Fruit fly (Drosophila melanogaster) whole organism, embryonic: Measurements from ENCODE around the gene CG15773.

Experiments
- Asciz ChIP-seq: fragments of 200-800 bp; sonication (Bioruptor generic); optimal IDR thresholded peaks from 2 replicates; lab custom pipeline; 2017; ENCODE audit warnings: missing biosample characterization, mild to moderate bottlenecking, missing genetic modification characterization, missing genetic modification reagents
- Awh ChIP-seq: fragments of 200-800 bp; sonication (Bioruptor generic); IDR thresholded peaks from 2 replicates; pipeline ENCODE4, ENCODE4 v1.3.6; 2022; ENCODE audit warnings: missing biosample characterization, missing genetic modification characterization
- CG10267 ChIP-seq: fragments of 200-800 bp; sonication (Bioruptor generic); optimal IDR thresholded peaks from 2 replicates; lab custom pipeline; 2018; ENCODE audit warnings: missing biosample characterization, mild to moderate bottlenecking, missing genetic modification characterization, moderate library complexity
- CG10431 ChIP-seq: fragments of 200-800 bp; sonication (Bioruptor generic); optimal IDR thresholded peaks from 3 replicates; lab custom pipeline; 2018; ENCODE audit warnings: missing biosample characterization, mild to moderate bottlenecking, missing genetic modification characterization
- CG10959 ChIP-seq: fragments of 200-800 bp; sonication (Bioruptor generic); IDR thresholded peaks from 2 replicates; pipeline ENCODE4 v1.3.6; 2022; ENCODE audit warnings: missing biosample characterization, missing genetic modification characterization
- CG13123 ChIP-seq: fragments of 200-800 bp; sonication (Bioruptor generic); optimal IDR thresholded peaks from 2 replicates; lab custom pipeline; 2016; ENCODE audit warnings: missing biosample characterization, missing genetic modification characterization
- CG13894 ChIP-seq: fragments of 200-800 bp; sonication (Bioruptor generic); optimal IDR thresholded peaks from 3 replicates; lab custom pipeline; 2018; ENCODE audit warnings: missing biosample characterization, mild to moderate bottlenecking, missing genetic modification characterization, moderate library complexity
- CG16779 ChIP-seq: fragments of 200-800 bp; sonication (Bioruptor generic); IDR thresholded peaks from 2 replicates; pipeline ENCODE4 v1.3.6; 2022; ENCODE audit warnings: missing biosample characterization, missing genetic modification characterization
- CG16813 ChIP-seq: fragments of 200-800 bp; sonication (Bioruptor generic); IDR thresholded peaks from 3 replicates; pipeline ENCODE4 v1.3.6; 2022; ENCODE audit warnings: missing biosample characterization, missing genetic modification characterization; ENCODE audit not compliant: partially characterized antibody
- CG17361 ChIP-seq: fragments of 200-800 bp; sonication (Bioruptor generic); IDR thresholded peaks from 3 replicates; pipeline ENCODE4 v1.3.6; 2022; ENCODE audit warnings: missing biosample characterization, missing genetic modification characterization
- CG17385 ChIP-seq: fragments of 200-800 bp; sonication (Bioruptor generic); optimal IDR thresholded peaks from 3 replicates; lab custom pipeline; 2018; ENCODE audit warnings: missing biosample characterization, mild to moderate bottlenecking, missing genetic modification characterization
- CG17612 ChIP-seq: fragments of 200-800 bp; sonication (Bioruptor generic); IDR thresholded peaks from 2 replicates; pipeline ENCODE4 v1.3.6; 2022; ENCODE audit warnings: missing biosample characterization, missing genetic modification characterization
- CG17802 ChIP-seq: fragments of 200-800 bp; sonication (Bioruptor generic); optimal IDR thresholded peaks from 2 replicates; lab custom pipeline; 2018; ENCODE audit warnings: missing biosample characterization, mild to moderate bottlenecking, missing genetic modification characterization, moderate library complexity
- CG2120 ChIP-seq: fragments of 200-800 bp; sonication (Bioruptor generic); optimal IDR thresholded peaks from 3 replicates; lab custom pipeline; 2016; ENCODE audit warnings: missing biosample characterization, missing genetic modification characterization
- CG3163 ChIP-seq: fragments of 200-800 bp; sonication (Bioruptor generic); optimal IDR thresholded peaks from 3 replicates; lab custom pipeline; 2016; ENCODE audit warnings: missing biosample characterization, missing genetic modification characterization
- CG32532 ChIP-seq: fragments of 200-800 bp; sonication (Bioruptor generic); IDR thresholded peaks from 2 replicates; pipeline ENCODE4 v1.3.6; 2022; ENCODE audit warnings: missing biosample characterization, missing genetic modification characterization
- CG34376 ChIP-seq: fragments of 200-800 bp; sonication (Bioruptor generic); optimal IDR thresholded peaks from 2 replicates; lab custom pipeline; 2018; ENCODE audit warnings: missing biosample characterization, mild to moderate bottlenecking, missing genetic modification characterization
- CG43689 ChIP-seq: fragments of 200-800 bp; sonication (Bioruptor generic); IDR thresholded peaks from 2 replicates; pipeline ENCODE4 v1.3.6; 2022; ENCODE audit warnings: missing biosample characterization, missing genetic modification characterization
- CG4404 ChIP-seq: fragments of 200-800 bp; sonication (Bioruptor generic); IDR thresholded peaks from 2 replicates; pipeline ENCODE4 v1.3.6; 2022; ENCODE audit warnings: missing biosample characterization, missing genetic modification characterization
- CG6689 ChIP-seq: fragments of 200-800 bp; sonication (Bioruptor generic); IDR thresholded peaks from 2 replicates; pipeline ENCODE4 v1.3.6; 2022; ENCODE audit warnings: missing biosample characterization, missing genetic modification characterization
- CG7357 ChIP-seq: fragments of 200-800 bp; sonication (Bioruptor generic); IDR thresholded peaks from 3 replicates; pipeline ENCODE4 v1.3.6; 2022; ENCODE audit warnings: missing biosample characterization, missing genetic modification characterization
- CG9437 ChIP-seq: fragments of 200-800 bp; sonication (Bioruptor generic); optimal IDR thresholded peaks from 2 replicates; lab custom pipeline; 2018; ENCODE audit warnings: missing biosample characterization, mild to moderate bottlenecking, missing genetic modification characterization
- CG9727 ChIP-seq: fragments of 200-800 bp; sonication (Bioruptor generic); optimal IDR thresholded peaks from 3 replicates; lab custom pipeline; 2017; ENCODE audit warnings: missing biosample characterization, mild to moderate bottlenecking, missing genetic modification characterization
- CG9876 ChIP-seq: fragments of 200-800 bp; sonication (Bioruptor generic); optimal IDR thresholded peaks from 2 replicates; lab custom pipeline; 2016; ENCODE audit warnings: missing biosample characterization, missing genetic modification characterization
- Dref ChIP-seq: fragments of 200-800 bp; sonication (Bioruptor generic); IDR thresholded peaks from 2 replicates; pipeline ENCODE4 v1.3.6; 2022; ENCODE audit warnings: missing biosample characterization, missing genetic modification characterization
- Eip74EF ChIP-seq, 2 experiments: fragments of 200-800 bp in 1 of 2; fragments of >200 bp in 1 of 2; sonication (Bioruptor generic) in 1 of 2; optimal IDR thresholded peaks; 2 replicates each; lab custom pipeline; 2017 to 2019; ENCODE audit warnings: missing biosample characterization in 2 of 2, missing genetic modification characterization in 2 of 2, mild to moderate bottlenecking in 1 of 2, moderate library complexity in 1 of 2
- Fer1 ChIP-seq: fragments of 200-800 bp; sonication (Bioruptor generic); optimal IDR thresholded peaks from 2 replicates; lab custom pipeline; 2017; ENCODE audit warnings: missing biosample characterization, mild to moderate bottlenecking, missing genetic modification characterization
- GATAe ChIP-seq: fragments of 200-800 bp; sonication (Bioruptor generic); conservative IDR thresholded peaks from 2 replicates; pipeline ENCODE4 v1.3.6; 2022; ENCODE audit warnings: missing biosample characterization, missing genetic modification characterization
- HHEX ChIP-seq: fragments of 200-800 bp; sonication (Bioruptor generic); optimal IDR thresholded peaks from 3 replicates; lab custom pipeline; 2017; ENCODE audit warnings: missing biosample characterization, mild to moderate bottlenecking, missing genetic modification characterization, missing genetic modification reagents
- Hr3 ChIP-seq: fragments of 200-800 bp; sonication (Bioruptor generic); optimal IDR thresholded peaks from 3 replicates; lab custom pipeline; 2016; ENCODE audit warnings: missing biosample characterization, missing genetic modification characterization
- Nf-YA ChIP-seq: fragments of 200-800 bp; sonication (Bioruptor generic); IDR thresholded peaks from 2 replicates; pipeline ENCODE4 v1.3.6; 2022; ENCODE audit warnings: missing biosample characterization, missing genetic modification characterization
- Poxn ChIP-seq: fragments of 200-800 bp; sonication (Bioruptor generic); IDR thresholded peaks from 2 replicates; pipeline ENCODE4 v1.3.6; 2022; ENCODE audit warnings: missing biosample characterization, missing genetic modification characterization
- Rx ChIP-seq: fragments of 200-800 bp; sonication (Bioruptor generic); IDR thresholded peaks from 2 replicates; pipeline ENCODE4 v1.3.6; 2022; ENCODE audit warnings: missing biosample characterization, missing genetic modification characterization
- Six4 ChIP-seq: fragments of 200-800 bp; sonication (Bioruptor generic); optimal IDR thresholded peaks from 2 replicates; lab custom pipeline; 2016; ENCODE audit warnings: missing biosample characterization, missing genetic modification characterization
- ac ChIP-seq: fragments of 200-800 bp; sonication (Bioruptor generic); optimal IDR thresholded peaks from 3 replicates; lab custom pipeline; 2017; ENCODE audit warnings: missing biosample characterization, mild to moderate bottlenecking, missing genetic modification characterization
- ase ChIP-seq: fragments of 200-800 bp; sonication (Bioruptor generic); IDR thresholded peaks from 3 replicates; pipeline ENCODE4 v1.3.6; 2022; ENCODE audit warnings: missing biosample characterization, missing genetic modification characterization
- az2 ChIP-seq: fragments of 200-800 bp; sonication (Bioruptor generic); optimal IDR thresholded peaks from 3 replicates; lab custom pipeline; 2016; ENCODE audit warnings: missing biosample characterization, missing genetic modification characterization
- cato ChIP-seq: fragments of 200-800 bp; sonication (Bioruptor generic); optimal IDR thresholded peaks from 2 replicates; lab custom pipeline; 2016; ENCODE audit warnings: missing biosample characterization, missing genetic modification characterization, borderline replicate concordance
- chif ChIP-seq, 2 experiments: fragments of 200-800 bp; sonication (Bioruptor generic); optimal IDR thresholded peaks; 3 replicates each; lab custom pipeline; 2016; ENCODE audit warnings: missing biosample characterization in 2 of 2, missing genetic modification characterization in 2 of 2
- ci ChIP-seq: fragments of 200-800 bp; sonication (Bioruptor generic); IDR thresholded peaks from 3 replicates; pipeline ENCODE4 v1.3.6; 2022; ENCODE audit warnings: missing biosample characterization, missing genetic modification characterization
- esg ChIP-seq: fragments of 200-800 bp; sonication (Bioruptor generic); conservative IDR thresholded peaks from 2 replicates; pipeline ENCODE4 v1.3.6; 2022; ENCODE audit warnings: missing biosample characterization, missing genetic modification characterization
- fu2 ChIP-seq: fragments of 200-800 bp; sonication (Bioruptor generic); optimal IDR thresholded peaks from 2 replicates; lab custom pipeline; 2016; ENCODE audit warnings: missing biosample characterization, missing genetic modification characterization
- gem ChIP-seq: fragments of 200-800 bp; sonication (Bioruptor generic); optimal IDR thresholded peaks from 2 replicates; lab custom pipeline; 2019; ENCODE audit warnings: missing biosample characterization, mild to moderate bottlenecking, missing genetic modification characterization, moderate library complexity
- hth ChIP-seq: fragments of >200 bp; optimal IDR thresholded peaks from 2 replicates; lab custom pipeline; 2017; ENCODE audit warnings: inconsistent platforms
- jumu ChIP-seq: fragments of 200-800 bp; sonication (Bioruptor generic); optimal IDR thresholded peaks from 3 replicates; lab custom pipeline; 2016; ENCODE audit warnings: missing biosample characterization, missing genetic modification characterization
- mld ChIP-seq: fragments of 200-800 bp; sonication (Bioruptor generic); IDR thresholded peaks from 3 replicates; pipeline ENCODE4 v1.3.6; 2022; ENCODE audit warnings: missing biosample characterization, missing genetic modification characterization; ENCODE audit not compliant: partially characterized antibody
- org-1 ChIP-seq: fragments of 200-800 bp; sonication (Bioruptor generic); optimal IDR thresholded peaks from 2 replicates; lab custom pipeline; 2017; ENCODE audit warnings: missing biosample characterization, missing genetic modification characterization
- pb ChIP-seq: fragments of 200-800 bp; sonication (Bioruptor generic); optimal IDR thresholded peaks from 3 replicates; lab custom pipeline; 2016; ENCODE audit warnings: missing biosample characterization, missing genetic modification characterization
- ssp ChIP-seq: fragments of 200-800 bp; sonication (Bioruptor generic); IDR thresholded peaks from 2 replicates; pipeline ENCODE4 v1.3.6; 2022; ENCODE audit warnings: missing biosample characterization, missing genetic modification characterization
- stc ChIP-seq: fragments of 200-800 bp; sonication (Bioruptor generic); IDR thresholded peaks from 2 replicates; pipeline ENCODE4 v1.3.6; 2022; ENCODE audit warnings: missing biosample characterization, missing genetic modification characterization
- tin ChIP-seq: fragments of 200-800 bp; sonication (Bioruptor generic); optimal IDR thresholded peaks from 3 replicates; lab custom pipeline; 2016; ENCODE audit warnings: missing biosample characterization, missing genetic modification characterization

CG15773 gene

DNA sequence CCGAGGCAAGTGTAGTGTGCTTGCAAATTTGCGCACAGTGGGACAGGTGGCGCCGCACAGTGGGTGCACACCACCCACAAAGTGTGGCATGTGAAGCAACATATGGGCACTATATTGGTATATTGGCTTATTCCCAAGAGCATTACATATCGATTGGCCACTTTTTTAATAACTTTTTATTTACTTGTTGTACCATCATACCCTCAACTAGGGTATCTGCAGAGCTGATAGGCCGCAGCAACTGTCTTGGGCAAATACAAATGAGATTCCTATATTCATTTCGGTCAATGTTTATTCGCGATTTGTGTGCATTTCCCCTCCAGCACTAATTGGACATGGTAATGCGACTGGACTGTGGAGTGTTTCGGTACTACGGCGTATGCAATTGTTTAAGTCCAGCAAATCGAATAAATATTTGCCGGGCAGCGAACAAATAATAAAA, 7.8 kb upstream of the CG15773 start (continued):
- TF ChIP-seq Six4 (GFP tag; lab: Kevin White, UChicago) (peak; percentile 10), CG10431 (GFP tag; lab: Kevin White, UChicago) (no peak), Asciz (GFP tag; lab: Kevin White, UChicago) (peak; percentile 70), pb (GFP tag; lab: Kevin White, UChicago) (peak; percentile 21), CG17361 (GFP tag; lab: Robert Waterston, UW) (peak; percentile 71), Nf-YA (peak; percentile 51; the same call in 1 of the 2 replicates), CG3163 (GFP tag; lab: Kevin White, UChicago) (no peak), CG2120 (GFP tag; lab: Kevin White, UChicago) (peak; percentile 26), hth (lab: Kevin White, UChicago) (no peak), CG4404 (GFP tag; lab: Robert Waterston, UW) (peak; percentile 35), CG17802 (tag; lab: Kevin White, UChicago) (peak; percentile 48), Eip74EF (GFP tag; optimal IDR thresholded peaks at IDR 0.05; lab: Kevin White, UChicago) (peak in 1 of 2 experiments; percentile 51), CG10959 (GFP tag; lab: Robert Waterston, UW) (0 out of 2 replicates have a peak, but pooled peaks have one; percentile 39), CG32532 (peak; percentile 36; the same call in 1 of the 2 replicates), CG34376 (no peak), esg (peak; percentile 53), gem (tag; lab: Kevin White, UChicago) (peak; percentile 67), GATAe (no peak), Poxn (GFP tag; lab: Robert Waterston, UW) (no peak), chif (GFP tag; optimal IDR thresholded peaks at IDR 0.05; lab: Kevin White, UChicago) (peak; percentile 24 to 37), HHEX (GFP tag; lab: Kevin White, UChicago) (peak; percentile 28), CG16813 (GFP tag; lab: Robert Waterston, UW) (no peak), Fer1 (GFP tag; lab: Kevin White, UChicago) (no peak), az2 (GFP tag; lab: Kevin White, UChicago) (peak; percentile 43), ac (GFP tag; lab: Kevin White, UChicago) (peak; percentile 22), jumu (GFP tag; lab: Kevin White, UChicago) (no peak), mld (GFP tag; lab: Robert Waterston, UW) (no peak), CG43689 (peak; percentile 57), stc (peak; percentile 44; the same call in 1 of the 2 replicates), fu2 (GFP tag; lab: Kevin White, UChicago) (no peak), tin (GFP tag; lab: Kevin White, UChicago) (peak; percentile 36), Rx (GFP tag; lab: Robert Waterston, UW) (peak; percentile 67), CG16779 (GFP tag; lab: Robert Waterston, UW) (no peak), ase (GFP tag; lab: Robert Waterston, UW) (peak; percentile 52; the same call in 1 of the 3 replicates), Awh (GFP tag; lab: Robert Waterston, UW) (0 out of 2 replicates have a peak, but pooled peaks have one; percentile 35), CG7357 (GFP tag; lab: Robert Waterston, UW) (0 out of 3 replicates have a peak, but pooled peaks have one; percentile 36), ci (GFP tag; lab: Robert Waterston, UW) (peak; percentile 72), ssp (GFP tag; lab: Robert Waterston, UW) (peak; percentile 47), CG13123 (GFP tag; lab: Kevin White, UChicago) (peak; percentile 21), CG9876 (GFP tag; lab: Kevin White, UChicago) (peak; percentile 28), CG17612 (no peak), CG9437 (no peak), CG6689 (GFP tag; lab: Robert Waterston, UW) (peak; percentile 52; the same call in 1 of the 2 replicates), CG9727 (GFP tag; lab: Kevin White, UChicago) (peak; percentile 52), CG13894 (tag; lab: Kevin White, UChicago) (no peak), Hr3 (GFP tag; lab: Kevin White, UChicago) (peak; percentile 19), org-1 (GFP tag; lab: Kevin White, UChicago) (peak; percentile 46), CG17385 (no peak), CG10267 (tag; lab: Kevin White, UChicago) (no peak), cato (GFP tag; lab: Kevin White, UChicago) (peak; percentile 20), Dref (GFP tag; lab: Robert Waterston, UW) (no peak)
